Worm (Caenorhabditis elegans): Measurements from ENCODE around the gene C25F9.10.

DNA sequence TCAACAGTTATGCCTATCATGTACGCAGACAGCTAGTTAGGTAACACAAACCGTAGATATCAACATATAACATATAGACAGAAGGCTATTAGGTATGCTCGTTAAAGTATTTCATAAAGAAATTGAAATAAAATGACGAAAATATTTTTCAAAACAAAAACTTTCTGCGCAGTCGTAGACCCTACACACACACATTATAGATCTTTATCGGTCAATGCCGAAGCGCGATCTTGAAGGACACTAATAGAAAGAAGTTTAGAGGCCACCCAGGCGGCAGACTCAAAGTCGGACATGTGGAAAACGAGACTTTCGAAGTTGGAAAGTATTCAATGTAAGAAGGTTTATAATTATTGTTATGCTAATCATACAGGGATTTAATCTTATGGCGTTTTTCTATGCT is 23.4 kb downstream of the C25F9.10 start:
- TF ChIP-seq elt-1 (tag; optimal IDR thresholded peaks at IDR 0.05; ENCODE audit: borderline replicate concordance, insufficient read depth), result peak; percentile 60
- TF ChIP-seq pha-4 (tag; optimal IDR thresholded peaks at IDR 0.05), result no peak
- TF ChIP-seq elt-3 (tag; optimal IDR thresholded peaks at IDR 0.05), result no peak
- no peak for TF ChIP-seq nhr-237 (tag; optimal IDR thresholded peaks at IDR 0.05)
- no peak for TF ChIP-seq sem-2 (GFP tag; optimal IDR thresholded peaks at IDR 0.05)
- no peak for TF ChIP-seq lin-13 (tag; optimal IDR thresholded peaks at IDR 0.05)
